Fruit fly (Drosophila melanogaster) whole organism, embryonic: ENCODE data around the gene Gr93d.
A peak's percentile ranks its signal among the peaks of the same experiment; 100 is the strongest.

Experiments used
- Awh ChIP-seq: fragments of 200-800 bp; sonication (Bioruptor generic); IDR thresholded peaks from 2 replicates; pipeline ENCODE4, ENCODE4 v1.3.6; 2022; ENCODE audit warnings: missing biosample characterization, missing genetic modification characterization
- CG11247 ChIP-seq: fragments of 200-800 bp; sonication (Bioruptor generic); IDR thresholded peaks from 2 replicates; pipeline ENCODE4 v1.3.6; 2022; ENCODE audit warnings: missing biosample characterization, missing genetic modification characterization
- CG11456 ChIP-seq: fragments of 200-800 bp; sonication (Bioruptor generic); IDR thresholded peaks from 3 replicates; pipeline ENCODE4 v1.3.6; 2022; ENCODE audit warnings: missing biosample characterization, missing genetic modification characterization
- CG11504 ChIP-seq: fragments of 200-800 bp; sonication (Bioruptor generic); optimal IDR thresholded peaks from 3 replicates; lab custom pipeline; 2019; ENCODE audit warnings: missing biosample characterization, mild to moderate bottlenecking, missing genetic modification characterization, moderate library complexity
- CG12104 ChIP-seq: fragments of 200-800 bp; sonication (Bioruptor generic); optimal IDR thresholded peaks from 3 replicates; lab custom pipeline; 2016; ENCODE audit warnings: missing biosample characterization, missing genetic modification characterization
- CG1529 ChIP-seq: fragments of 200-800 bp; sonication (Bioruptor generic); optimal IDR thresholded peaks from 3 replicates; lab custom pipeline; 2018; ENCODE audit warnings: missing biosample characterization, missing genetic modification characterization
- CG15514 ChIP-seq: fragments of 200-800 bp; sonication (Bioruptor generic); optimal IDR thresholded peaks from 3 replicates; lab custom pipeline; 2017; ENCODE audit warnings: missing biosample characterization, missing genetic modification characterization, mild to moderate bottlenecking, moderate library complexity, missing genetic modification reagents
- CG1647 ChIP-seq: fragments of 200-800 bp; sonication (Bioruptor generic); optimal IDR thresholded peaks from 3 replicates; lab custom pipeline; 2016; ENCODE audit warnings: missing biosample characterization, missing genetic modification characterization
- CG17385 ChIP-seq: fragments of 200-800 bp; sonication (Bioruptor generic); optimal IDR thresholded peaks from 3 replicates; lab custom pipeline; 2018; ENCODE audit warnings: missing biosample characterization, mild to moderate bottlenecking, missing genetic modification characterization
- CG17802 ChIP-seq: fragments of 200-800 bp; sonication (Bioruptor generic); optimal IDR thresholded peaks from 2 replicates; lab custom pipeline; 2018; ENCODE audit warnings: missing biosample characterization, mild to moderate bottlenecking, missing genetic modification characterization, moderate library complexity
- CG1832 ChIP-seq: fragments of 200-800 bp; sonication (Bioruptor generic); optimal IDR thresholded peaks from 2 replicates; lab custom pipeline; 2017; ENCODE audit warnings: missing biosample characterization, mild to moderate bottlenecking, missing genetic modification characterization, inconsistent platforms
- CG18476 ChIP-seq: fragments of 200-800 bp; sonication (Bioruptor generic); optimal IDR thresholded peaks from 2 replicates; lab custom pipeline; 2016; ENCODE audit warnings: missing biosample characterization, mild to moderate bottlenecking, missing genetic modification characterization
- CG18599 ChIP-seq: fragments of 200-800 bp; sonication (Bioruptor generic); optimal IDR thresholded peaks from 3 replicates; lab custom pipeline; 2017; ENCODE audit warnings: missing biosample characterization, missing genetic modification characterization, mild to moderate bottlenecking, moderate library complexity, missing genetic modification reagents
- CG18764 ChIP-seq: fragments of 200-800 bp; sonication (Bioruptor generic); optimal IDR thresholded peaks from 3 replicates; lab custom pipeline; 2016; ENCODE audit warnings: missing biosample characterization, missing genetic modification characterization
- CG2120 ChIP-seq: fragments of 200-800 bp; sonication (Bioruptor generic); optimal IDR thresholded peaks from 3 replicates; lab custom pipeline; 2016; ENCODE audit warnings: missing biosample characterization, missing genetic modification characterization
- CG2712 ChIP-seq: fragments of 200-800 bp; optimal IDR thresholded peaks from 3 replicates; lab custom pipeline; 2019; ENCODE audit warnings: missing biosample characterization, mild to moderate bottlenecking, missing genetic modification characterization, moderate library complexity
- CG34422 ChIP-seq: fragments of 200-800 bp; sonication (Bioruptor generic); IDR thresholded peaks from 3 replicates; pipeline ENCODE4 v1.3.6; 2022; ENCODE audit warnings: missing biosample characterization, missing genetic modification characterization
- CG4854 ChIP-seq: fragments of 200-800 bp; sonication (Bioruptor generic); optimal IDR thresholded peaks from 2 replicates; lab custom pipeline; 2016; ENCODE audit warnings: missing biosample characterization, missing genetic modification characterization, inconsistent platforms
- CG6765 ChIP-seq: fragments of 200-800 bp; sonication (Bioruptor generic); optimal IDR thresholded peaks from 3 replicates; lab custom pipeline; 2017; ENCODE audit warnings: missing biosample characterization, mild to moderate bottlenecking, missing genetic modification characterization
- CG6854 ChIP-seq: fragments of 200-800 bp; sonication (Bioruptor generic); optimal IDR thresholded peaks from 3 replicates; lab custom pipeline; 2017; ENCODE audit warnings: missing biosample characterization, mild to moderate bottlenecking, missing genetic modification characterization
- CG7745 ChIP-seq: fragments of 200-800 bp; sonication (Bioruptor generic); optimal IDR thresholded peaks from 2 replicates; lab custom pipeline; 2018; ENCODE audit warnings: missing biosample characterization, mild to moderate bottlenecking, missing genetic modification characterization, moderate library complexity
- Dek ChIP-seq: fragments of 200-800 bp; sonication (Bioruptor generic); optimal IDR thresholded peaks from 3 replicates; lab custom pipeline; 2019; ENCODE audit warnings: missing biosample characterization, mild to moderate bottlenecking, missing genetic modification characterization, moderate library complexity
- Dp ChIP-seq: fragments of 200-800 bp; sonication (Bioruptor generic); optimal IDR thresholded peaks from 2 replicates; lab custom pipeline; 2018; ENCODE audit warnings: missing biosample characterization, mild to moderate bottlenecking, missing genetic modification characterization, moderate library complexity
- H15 ChIP-seq: fragments of 200-800 bp; sonication (Bioruptor generic); IDR thresholded peaks from 3 replicates; pipeline ENCODE4 v1.3.6; 2022; ENCODE audit warnings: missing biosample characterization, missing genetic modification characterization
- HLH4C ChIP-seq: fragments of 200-800 bp; sonication (Bioruptor generic); IDR thresholded peaks from 3 replicates; pipeline ENCODE4 v1.3.6; 2022; ENCODE audit warnings: missing biosample characterization, missing genetic modification characterization; ENCODE audit not compliant: partially characterized antibody
- HLH54F ChIP-seq: fragments of 200-800 bp; sonication (Bioruptor generic); optimal IDR thresholded peaks from 3 replicates; lab custom pipeline; 2016; ENCODE audit warnings: missing biosample characterization, missing genetic modification characterization
- Hey ChIP-seq: fragments of 200-800 bp; sonication (Bioruptor generic); optimal IDR thresholded peaks from 3 replicates; lab custom pipeline; 2018; ENCODE audit warnings: missing biosample characterization, mild to moderate bottlenecking, missing genetic modification characterization
- HmgD ChIP-seq: fragments of 200-800 bp; sonication (Bioruptor generic); optimal IDR thresholded peaks from 3 replicates; lab custom pipeline; 2016; ENCODE audit warnings: missing biosample characterization, missing genetic modification characterization
- MTF-1 ChIP-seq: fragments of 200-800 bp; sonication (Bioruptor generic); optimal IDR thresholded peaks from 2 replicates; lab custom pipeline; 2018; ENCODE audit warnings: missing biosample characterization, mild to moderate bottlenecking, missing genetic modification characterization, borderline replicate concordance
- NC2α ChIP-seq: fragments of 200-800 bp; sonication (Bioruptor generic); optimal IDR thresholded peaks from 2 replicates; lab custom pipeline; 2016; ENCODE audit warnings: missing biosample characterization, missing genetic modification characterization
- NK7.1 ChIP-seq: fragments of 200-800 bp; sonication (Bioruptor generic); optimal IDR thresholded peaks from 3 replicates; lab custom pipeline; 2016; ENCODE audit warnings: missing biosample characterization, missing genetic modification characterization
- Neu2 ChIP-seq: fragments of 200-800 bp; sonication (Bioruptor generic); optimal IDR thresholded peaks from 3 replicates; lab custom pipeline; 2016; ENCODE audit warnings: missing biosample characterization, missing genetic modification characterization, borderline replicate concordance
- NfI ChIP-seq: fragments of 200-800 bp; sonication (Bioruptor generic); optimal IDR thresholded peaks from 3 replicates; lab custom pipeline; 2018; ENCODE audit warnings: missing biosample characterization, mild to moderate bottlenecking, missing genetic modification characterization, moderate library complexity
- Poxn ChIP-seq: fragments of 200-800 bp; sonication (Bioruptor generic); IDR thresholded peaks from 2 replicates; pipeline ENCODE4 v1.3.6; 2022; ENCODE audit warnings: missing biosample characterization, missing genetic modification characterization
- aop ChIP-seq: fragments of 200-800 bp; sonication (Bioruptor generic); IDR thresholded peaks from 2 replicates; pipeline ENCODE4 v1.3.6; 2022; ENCODE audit warnings: missing biosample characterization, missing genetic modification characterization
- bigmax ChIP-seq: fragments of 200-800 bp; sonication (Bioruptor generic); optimal IDR thresholded peaks from 2 replicates; lab custom pipeline; 2018; ENCODE audit warnings: missing biosample characterization, mild to moderate bottlenecking, missing genetic modification characterization
- dmrt11E ChIP-seq: fragments of 200-800 bp; sonication (Bioruptor generic); optimal IDR thresholded peaks from 3 replicates; lab custom pipeline; 2018; ENCODE audit warnings: missing biosample characterization, mild to moderate bottlenecking, missing genetic modification characterization, moderate library complexity
- en ChIP-seq: fragments of 200-800 bp; sonication (Bioruptor generic); optimal IDR thresholded peaks from 2 replicates; lab custom pipeline; 2016; ENCODE audit warnings: missing biosample characterization, missing genetic modification characterization
- exex ChIP-seq: fragments of 200-800 bp; sonication (Bioruptor generic); optimal IDR thresholded peaks from 4 replicates; lab custom pipeline; 2018; ENCODE audit warnings: missing biosample characterization, mild to moderate bottlenecking, missing genetic modification characterization, moderate library complexity
- gt ChIP-seq: fragments of 200-800 bp; sonication (Bioruptor generic); IDR thresholded peaks from 2 replicates; pipeline ENCODE4 v1.3.6; 2022; ENCODE audit warnings: missing biosample characterization, missing genetic modification characterization
- her ChIP-seq: fragments of 200-800 bp; sonication (Bioruptor generic); optimal IDR thresholded peaks from 2 replicates; lab custom pipeline; 2016; ENCODE audit warnings: missing biosample characterization, missing genetic modification characterization
- ind ChIP-seq: fragments of 200-800 bp; sonication (Bioruptor generic); optimal IDR thresholded peaks from 3 replicates; lab custom pipeline; 2016; ENCODE audit warnings: missing biosample characterization, missing genetic modification characterization
- nau ChIP-seq: fragments of 200-800 bp; sonication (Bioruptor generic); optimal IDR thresholded peaks from 3 replicates; lab custom pipeline; 2017; ENCODE audit warnings: missing biosample characterization, mild to moderate bottlenecking, missing genetic modification characterization, missing genetic modification reagents
- pfk ChIP-seq: fragments of 200-800 bp; sonication (Bioruptor generic); optimal IDR thresholded peaks from 2 replicates; lab custom pipeline; 2018; ENCODE audit warnings: missing biosample characterization, mild to moderate bottlenecking, missing genetic modification characterization, moderate library complexity
- pho ChIP-seq: fragments of 200-800 bp; sonication (Bioruptor generic); optimal IDR thresholded peaks from 2 replicates; lab custom pipeline; 2016; ENCODE audit warnings: missing biosample characterization, missing genetic modification characterization
- rib ChIP-seq: fragments of 200-800 bp; sonication (Bioruptor generic); IDR thresholded peaks from 2 replicates; pipeline ENCODE4 v1.3.6; 2022; ENCODE audit warnings: missing biosample characterization, missing genetic modification characterization
- seq ChIP-seq: fragments of 200-800 bp; sonication (Bioruptor generic); IDR thresholded peaks from 2 replicates; pipeline ENCODE4 v1.3.6; 2022; ENCODE audit warnings: missing biosample characterization, missing genetic modification characterization
- shn ChIP-seq: fragments of 200-800 bp; sonication (Bioruptor generic); optimal IDR thresholded peaks from 3 replicates; lab custom pipeline; 2016; ENCODE audit warnings: missing biosample characterization, missing genetic modification characterization
- sima ChIP-seq: fragments of 200-800 bp; sonication (Bioruptor generic); optimal IDR thresholded peaks from 2 replicates; lab custom pipeline; 2016; ENCODE audit warnings: missing biosample characterization, missing genetic modification characterization
- stwl ChIP-seq: fragments of 200-800 bp; sonication (Bioruptor generic); optimal IDR thresholded peaks from 3 replicates; lab custom pipeline; 2018; ENCODE audit warnings: missing biosample characterization, mild to moderate bottlenecking, missing genetic modification characterization, moderate library complexity
- tio ChIP-seq: fragments of 200-800 bp; sonication (Bioruptor generic); optimal IDR thresholded peaks from 2 replicates; lab custom pipeline; 2017; ENCODE audit warnings: missing biosample characterization, missing genetic modification characterization, inconsistent platforms
- tup ChIP-seq: fragments of 200-800 bp; sonication (Bioruptor generic); optimal IDR thresholded peaks from 2 replicates; lab custom pipeline; 2016; ENCODE audit warnings: missing biosample characterization, mild to moderate bottlenecking, missing genetic modification characterization, moderate library complexity

Gene Gr93d

DNA sequence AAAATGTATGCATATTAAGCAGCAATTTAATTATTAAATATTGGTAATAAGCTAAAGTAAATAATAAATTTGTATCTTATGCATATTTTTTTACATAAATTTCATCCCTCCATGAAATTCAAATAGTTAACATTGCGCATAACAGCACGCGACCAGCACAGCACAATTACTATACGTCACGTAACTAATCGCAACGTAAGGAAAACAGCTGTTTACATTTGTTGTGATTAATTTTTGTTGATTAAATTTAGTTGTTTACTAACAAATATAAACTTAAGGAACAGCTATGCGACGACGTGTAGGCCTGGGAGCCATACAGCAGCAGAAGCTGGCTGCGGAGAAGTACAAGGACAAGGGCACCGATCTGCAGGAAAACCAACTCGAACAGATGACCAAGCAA lies 18.5 kb upstream of the Gr93d start, which contains the start of gene lsn (continued):
- TF ChIP-seq CG1529 (GFP tag; lab: Kevin White, UChicago) = peak; percentile 45
- no peak for TF ChIP-seq HLH4C
- TF ChIP-seq CG18599 (GFP tag; lab: Kevin White, UChicago) = peak; percentile 52
- no peak for TF ChIP-seq tup (GFP tag; lab: Kevin White, UChicago)
- TF ChIP-seq H15 = no peak
- TF ChIP-seq Dek (tag; lab: Kevin White, UChicago) = no peak
- no peak for TF ChIP-seq CG12104 (GFP tag; lab: Kevin White, UChicago)
- TF ChIP-seq CG11247 (GFP tag; lab: Robert Waterston, UW) = no peak
- peak; percentile 8 for TF ChIP-seq stwl (tag; lab: Kevin White, UChicago)
- no peak for TF ChIP-seq NC2α (GFP tag; lab: Kevin White, UChicago)
- TF ChIP-seq CG2120 = no peak
- TF ChIP-seq pfk (GFP tag; lab: Kevin White, UChicago) = no peak
- TF ChIP-seq CG2712 = peak; percentile 2
- no peak for TF ChIP-seq gt (GFP tag; lab: Robert Waterston, UW)
- TF ChIP-seq MTF-1 (GFP tag; lab: Kevin White, UChicago) = no peak
- TF ChIP-seq HLH54F (GFP tag; lab: Kevin White, UChicago) = no peak
- no peak for TF ChIP-seq CG1647 (GFP tag; lab: Kevin White, UChicago)
- no peak for TF ChIP-seq CG7745 (tag; lab: Kevin White, UChicago)
- no peak for TF ChIP-seq pho (GFP tag; lab: Kevin White, UChicago)
- TF ChIP-seq Hey (tag; lab: Kevin White, UChicago) = no peak
- no peak for TF ChIP-seq CG18764 (GFP tag; lab: Kevin White, UChicago)
- no peak for TF ChIP-seq CG11456
- no peak for TF ChIP-seq CG18476
- no peak for TF ChIP-seq Neu2
- TF ChIP-seq CG6765 = no peak
- no peak for TF ChIP-seq Poxn (GFP tag; lab: Robert Waterston, UW)
- no peak for TF ChIP-seq CG4854
- TF ChIP-seq ind = no peak
- TF ChIP-seq CG6854 (GFP tag; lab: Kevin White, UChicago) = no peak
- no peak for TF ChIP-seq NK7.1 (GFP tag; lab: Kevin White, UChicago)
- peak; percentile 35 for TF ChIP-seq nau (GFP tag; lab: Kevin White, UChicago)
- TF ChIP-seq NfI (GFP tag; lab: Kevin White, UChicago) = no peak
- TF ChIP-seq aop (GFP tag; lab: Robert Waterston, UW) = no peak
- TF ChIP-seq CG15514 (GFP tag; lab: Kevin White, UChicago) = peak; percentile 51
- no peak for TF ChIP-seq shn (GFP tag; lab: Kevin White, UChicago)
- no peak for TF ChIP-seq CG17802 (tag; lab: Kevin White, UChicago)
- TF ChIP-seq CG17385 = no peak
- TF ChIP-seq dmrt11E (tag; lab: Kevin White, UChicago) = peak; percentile 18
- TF ChIP-seq en = no peak
- TF ChIP-seq HmgD = no peak
- TF ChIP-seq her (GFP tag; lab: Kevin White, UChicago) = no peak
- TF ChIP-seq seq (GFP tag; lab: Robert Waterston, UW) = no peak
- TF ChIP-seq rib (GFP tag; lab: Robert Waterston, UW) = no peak
- TF ChIP-seq tio (GFP tag; lab: Kevin White, UChicago) = no peak
- TF ChIP-seq CG11504 = no peak
- no peak for TF ChIP-seq CG1832 (GFP tag; lab: Kevin White, UChicago)
- TF ChIP-seq Dp = peak; percentile 85
- TF ChIP-seq CG34422 (GFP tag; lab: Robert Waterston, UW) = no peak
- TF ChIP-seq bigmax = no peak
- TF ChIP-seq Awh = no peak
- no peak for TF ChIP-seq exex (tag; lab: Kevin White, UChicago)
- TF ChIP-seq sima = no peak
